Fruit fly (Drosophila melanogaster): ENCODE results near the gene CG7271.

CG7271 gene

DNA sequence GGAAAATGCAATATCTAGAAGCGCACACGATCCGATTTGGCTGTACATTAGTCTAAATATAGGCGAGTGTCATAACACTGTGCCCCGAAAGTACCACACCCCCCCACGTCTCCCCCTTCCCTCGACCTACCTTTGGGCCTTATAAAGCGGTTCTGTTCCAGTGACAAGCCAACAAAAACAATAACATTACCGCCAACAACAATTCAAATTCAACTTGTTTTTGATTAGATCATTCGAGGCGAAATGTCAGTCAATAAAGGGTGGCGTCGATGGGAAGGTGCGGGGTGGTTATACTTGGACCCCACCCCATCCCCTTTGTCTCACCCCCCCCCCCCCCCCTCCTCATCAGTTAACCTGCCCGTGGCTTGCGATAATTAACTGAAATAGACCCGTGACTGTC lies 44.5 kb downstream of the CG7271 start (continued):
- TF ChIP-seq Med (GFP tag) (peak; percentile 16), nau (GFP tag; optimal IDR thresholded peaks at IDR 0.05) (no peak), CG3281 (GFP tag; optimal IDR thresholded peaks at IDR 0.05) (no peak), caup (GFP tag; optimal IDR thresholded peaks at IDR 0.05; ENCODE audit: severe bottlenecking) (peak; percentile 67), CG4360 (GFP tag; IDR thresholded peaks at IDR 0.05) (no peak), CG7963 (GFP tag; IDR thresholded peaks at IDR 0.05; ENCODE audit: partially characterized antibody) (no peak), CG6254 (GFP tag; optimal IDR thresholded peaks at IDR 0.05) (no peak), vnd (GFP tag; IDR thresholded peaks at IDR 0.05; ENCODE audit: partially characterized antibody) (no peak), ash1 (GFP tag; optimal IDR thresholded peaks at IDR 0.05) (no peak), CG1603 (tag; optimal IDR thresholded peaks at IDR 0.05) (no peak), hth (optimal IDR thresholded peaks at IDR 0.05) (no peak), Six4 (GFP tag; optimal IDR thresholded peaks at IDR 0.05) (no peak), grn (GFP tag; optimal IDR thresholded peaks at IDR 0.05) (peak; percentile 72), ind (GFP tag; optimal IDR thresholded peaks at IDR 0.05) (no peak), inv (GFP tag; IDR thresholded peaks at IDR 0.05; ENCODE audit: partially characterized antibody) (no peak), CG34422 (GFP tag; IDR thresholded peaks at IDR 0.05) (no peak), disco-r (GFP tag; optimal IDR thresholded peaks at IDR 0.05) (no peak), sob (GFP tag; IDR thresholded peaks at IDR 0.05) (no peak), psq (GFP tag; optimal IDR thresholded peaks at IDR 0.05) (no peak), da (GFP tag; optimal IDR thresholded peaks at IDR 0.05) (no peak), CG6854 (GFP tag; optimal IDR thresholded peaks at IDR 0.05) (no peak), sna (GFP tag; IDR thresholded peaks at IDR 0.05; ENCODE audit: partially characterized antibody) (no peak), lab (GFP tag; optimal IDR thresholded peaks at IDR 0.05) (peak; percentile 64), CG32532 (GFP tag; IDR thresholded peaks at IDR 0.05) (no peak), CG15479 (GFP tag; optimal IDR thresholded peaks at IDR 0.05) (no peak), bsh (GFP tag; optimal IDR thresholded peaks at IDR 0.05) (no peak), cas (GFP tag; IDR thresholded peaks at IDR 0.05) (no peak), Dad (GFP tag; optimal IDR thresholded peaks at IDR 0.05) (no peak), CG11560 (tag; IDR thresholded peaks at IDR 0.05) (no peak), Asciz (GFP tag; optimal IDR thresholded peaks at IDR 0.05) (no peak), HLHmδ (GFP tag; optimal IDR thresholded peaks at IDR 0.05) (no peak), CG12744 (GFP tag; optimal IDR thresholded peaks at IDR 0.05) (no peak), Fer1 (GFP tag; optimal IDR thresholded peaks at IDR 0.05) (no peak), Dfd (GFP tag; optimal IDR thresholded peaks at IDR 0.05) (no peak), CG12071 (GFP tag; optimal IDR thresholded peaks at IDR 0.05) (no peak), Elba2 (GFP tag; optimal IDR thresholded peaks at IDR 0.05) (no peak), oc (tag; optimal IDR thresholded peaks at IDR 0.05) (no peak), CG18619 (GFP tag; optimal IDR thresholded peaks at IDR 0.05) (peak; percentile 3), CG5245 (GFP tag; optimal IDR thresholded peaks at IDR 0.05) (no peak), ac (GFP tag; optimal IDR thresholded peaks at IDR 0.05) (no peak), Hey (tag; optimal IDR thresholded peaks at IDR 0.05) (no peak), CG4282 (GFP tag; optimal IDR thresholded peaks at IDR 0.05) (no peak), CG11085 (GFP tag; IDR thresholded peaks at IDR 0.05) (no peak), luna (GFP tag; optimal IDR thresholded peaks at IDR 0.05) (no peak), CG3847 (GFP tag; IDR thresholded peaks at IDR 0.05) (no peak), NfI (GFP tag; optimal IDR thresholded peaks at IDR 0.05) (no peak), CG13424 (tag; optimal IDR thresholded peaks at IDR 0.05) (no peak), CG4424 (GFP tag; optimal IDR thresholded peaks at IDR 0.05) (no peak), CG7839 (tag; optimal IDR thresholded peaks at IDR 0.05) (no peak), p53 (GFP tag; optimal IDR thresholded peaks at IDR 0.05) (no peak), Hmx (GFP tag; optimal IDR thresholded peaks at IDR 0.05) (no peak), CG1024 (GFP tag; IDR thresholded peaks at IDR 0.05) (no peak)
